Fruit fly (Drosophila melanogaster) S2 (cell line): Measurements from ENCODE around the gene SelT.

Source experiments
- CG8478 ChIP-seq: fragments of >200 bp; optimal IDR thresholded peaks from 2 replicates; lab custom pipeline; 2018
- CTCF ChIP-seq, 2 experiments: fragments of >200 bp; optimal IDR thresholded peaks; 2 replicates each; lab custom pipeline; 2018

DNA sequence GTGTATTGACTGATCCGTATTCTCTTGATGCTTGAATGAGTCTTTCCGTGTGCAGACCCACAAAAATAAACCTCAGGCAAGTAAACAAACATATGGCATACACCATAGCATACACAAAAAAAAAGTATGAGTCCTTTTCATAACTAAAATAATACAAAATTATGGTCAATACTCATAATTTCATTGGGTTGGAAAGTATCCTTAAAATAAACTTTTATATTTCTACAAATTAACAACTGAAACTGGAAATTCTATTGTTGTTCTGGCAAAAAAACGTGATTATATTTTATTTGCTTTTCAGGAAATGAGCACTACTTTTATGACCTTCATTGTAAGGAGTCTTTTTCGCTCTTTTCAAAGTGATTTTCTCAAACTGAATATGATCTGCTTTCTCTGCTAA lies 31.4 kb downstream of the SelT start:
- TF ChIP-seq CTCF (optimal IDR thresholded peaks at IDR 0.05; lab: Kevin White, UChicago) (no peak), CG8478 (no peak)
